Worm (Caenorhabditis elegans) whole organism, L4/young adult: ENCODE measurements around the gene K03B4.9.

Experiments
- W03F9.2 ChIP-seq: fragments of 150-350 bp; optimal IDR thresholded peaks from 2 replicates; lab custom pipeline; 2014; ENCODE audit warnings: missing biosample characterization, missing genetic modification characterization
- dao-5 ChIP-seq: sonication (generic microtip); optimal IDR thresholded peaks from 2 replicates; lab custom pipeline; 2016; ENCODE audit warnings: missing genotype, missing genetic modification characterization, moderate library complexity, missing compliant biosample characterization
- him-1 ChIP-seq: sonication (generic microtip); optimal IDR thresholded peaks from 2 replicates; lab custom pipeline; 2016; ENCODE audit warnings: missing genotype, missing genetic modification reagents, missing genetic modification characterization, missing compliant biosample characterization

- TF ChIP-seq him-1 (tag; lab: Kevin White, UChicago) (no peak), W03F9.2 (tag; lab: Kevin White, UChicago) (no peak), dao-5 (tag; lab: Kevin White, UChicago) (no peak)
Observed at ce11 chrV:4710464-4710863, 38.1 kb upstream of the K03B4.9 start, which contains the start of gene oac-24.
